Fruit fly (Drosophila melanogaster) whole organism, embryonic: ENCODE measurements around the gene iav.

Source experiments
- Antp ChIP-seq: fragments of 200-800 bp; sonication (Bioruptor generic); optimal IDR thresholded peaks from 3 replicates; lab custom pipeline; 2016; ENCODE audit warnings: missing biosample characterization, missing genetic modification characterization
- Atf-2 ChIP-seq: fragments of 200-800 bp; sonication (Bioruptor generic); optimal IDR thresholded peaks from 2 replicates; lab custom pipeline; 2016; ENCODE audit warnings: missing biosample characterization, missing genetic modification characterization
- B-H2 ChIP-seq: fragments of 200-800 bp; sonication (Bioruptor generic); optimal IDR thresholded peaks from 2 replicates; lab custom pipeline; 2018; ENCODE audit warnings: missing biosample characterization, mild to moderate bottlenecking, missing genetic modification characterization
- Bteb2 ChIP-seq: fragments of 200-800 bp; sonication (Bioruptor generic); optimal IDR thresholded peaks from 2 replicates; lab custom pipeline; 2016; ENCODE audit warnings: missing biosample characterization, missing genetic modification characterization
- CG10366 ChIP-seq: fragments of 200-800 bp; sonication (Bioruptor generic); IDR thresholded peaks from 2 replicates; pipeline ENCODE4 v1.3.6; 2022; ENCODE audit warnings: missing biosample characterization, missing genetic modification characterization
- CG10462 ChIP-seq: fragments of 200-800 bp; sonication (Bioruptor generic); optimal IDR thresholded peaks from 2 replicates; lab custom pipeline; 2016; ENCODE audit warnings: missing biosample characterization, missing genetic modification characterization
- CG13123 ChIP-seq: fragments of 200-800 bp; sonication (Bioruptor generic); optimal IDR thresholded peaks from 2 replicates; lab custom pipeline; 2016; ENCODE audit warnings: missing biosample characterization, missing genetic modification characterization
- CG13287 ChIP-seq: fragments of 200-800 bp; sonication (Bioruptor generic); IDR thresholded peaks from 2 replicates; pipeline ENCODE4 v1.3.6; 2022; ENCODE audit warnings: missing biosample characterization, missing genetic modification characterization; ENCODE audit not compliant: partially characterized antibody
- CG13894 ChIP-seq: fragments of 200-800 bp; sonication (Bioruptor generic); optimal IDR thresholded peaks from 3 replicates; lab custom pipeline; 2018; ENCODE audit warnings: missing biosample characterization, mild to moderate bottlenecking, missing genetic modification characterization, moderate library complexity
- CG15696 ChIP-seq: fragments of 200-800 bp; sonication (Bioruptor generic); optimal IDR thresholded peaks from 2 replicates; lab custom pipeline; 2019; ENCODE audit warnings: missing biosample characterization, mild to moderate bottlenecking, missing genetic modification characterization, moderate library complexity
- CG17361 ChIP-seq: fragments of 200-800 bp; sonication (Bioruptor generic); IDR thresholded peaks from 3 replicates; pipeline ENCODE4 v1.3.6; 2022; ENCODE audit warnings: missing biosample characterization, missing genetic modification characterization
- CG18476 ChIP-seq: fragments of 200-800 bp; sonication (Bioruptor generic); optimal IDR thresholded peaks from 2 replicates; lab custom pipeline; 2016; ENCODE audit warnings: missing biosample characterization, mild to moderate bottlenecking, missing genetic modification characterization
- CG2199 ChIP-seq: fragments of 200-800 bp; sonication (Bioruptor generic); IDR thresholded peaks from 3 replicates; pipeline ENCODE4 v1.3.6; 2022; ENCODE audit warnings: missing biosample characterization, missing genetic modification characterization
- CG30403 ChIP-seq: fragments of 200-800 bp; sonication (Bioruptor generic); optimal IDR thresholded peaks from 3 replicates; lab custom pipeline; 2016; ENCODE audit warnings: missing biosample characterization, missing genetic modification characterization
- CG3726 ChIP-seq: fragments of 200-800 bp; sonication (Bioruptor generic); IDR thresholded peaks from 3 replicates; pipeline ENCODE4, ENCODE4 v1.3.6; 2022; ENCODE audit warnings: missing biosample characterization, missing genetic modification characterization
- CG3847 ChIP-seq: fragments of 200-800 bp; sonication (Bioruptor generic); IDR thresholded peaks from 2 replicates; pipeline ENCODE4 v1.3.6; 2022; ENCODE audit warnings: missing biosample characterization, missing genetic modification characterization
- CG4617 ChIP-seq: fragments of 200-800 bp; sonication (Bioruptor generic); optimal IDR thresholded peaks from 3 replicates; lab custom pipeline; 2016; ENCODE audit warnings: missing biosample characterization, missing genetic modification characterization, borderline replicate concordance
- CG6175 ChIP-seq: fragments of 200-800 bp; sonication (Bioruptor generic); IDR thresholded peaks from 3 replicates; pipeline ENCODE4 v1.3.6; 2022; ENCODE audit warnings: missing biosample characterization, missing genetic modification characterization
- CG6689 ChIP-seq: fragments of 200-800 bp; sonication (Bioruptor generic); IDR thresholded peaks from 2 replicates; pipeline ENCODE4 v1.3.6; 2022; ENCODE audit warnings: missing biosample characterization, missing genetic modification characterization
- CG7928 ChIP-seq: fragments of 200-800 bp; sonication (Bioruptor generic); optimal IDR thresholded peaks from 2 replicates; lab custom pipeline; 2017; ENCODE audit warnings: missing biosample characterization, mild to moderate bottlenecking, missing genetic modification characterization
- CG8359 ChIP-seq: fragments of 200-800 bp; sonication (Bioruptor generic); optimal IDR thresholded peaks from 2 replicates; lab custom pipeline; 2017; ENCODE audit warnings: missing biosample characterization, mild to moderate bottlenecking, missing genetic modification characterization, borderline replicate concordance
- CG9215 ChIP-seq: fragments of 200-800 bp; sonication (Bioruptor generic); IDR thresholded peaks from 2 replicates; pipeline ENCODE4 v1.3.6; 2022; ENCODE audit warnings: missing biosample characterization, missing genetic modification characterization
- CG9727 ChIP-seq: fragments of 200-800 bp; sonication (Bioruptor generic); optimal IDR thresholded peaks from 3 replicates; lab custom pipeline; 2017; ENCODE audit warnings: missing biosample characterization, mild to moderate bottlenecking, missing genetic modification characterization
- CrebB ChIP-seq: fragments of 200-800 bp; sonication (Bioruptor generic); optimal IDR thresholded peaks from 3 replicates; lab custom pipeline; 2018; ENCODE audit warnings: missing biosample characterization, mild to moderate bottlenecking, missing genetic modification characterization
- ERR ChIP-seq: fragments of 200-800 bp; sonication (Bioruptor generic); optimal IDR thresholded peaks from 2 replicates; lab custom pipeline; 2016; ENCODE audit warnings: missing biosample characterization, missing genetic modification characterization
- Eip74EF ChIP-seq, 2 experiments: fragments of 200-800 bp in 1 of 2; fragments of >200 bp in 1 of 2; sonication (Bioruptor generic) in 1 of 2; optimal IDR thresholded peaks; 2 replicates each; lab custom pipeline; 2017 to 2019; ENCODE audit warnings: missing biosample characterization in 2 of 2, missing genetic modification characterization in 2 of 2, mild to moderate bottlenecking in 1 of 2, moderate library complexity in 1 of 2
- Elba2 ChIP-seq: fragments of 200-800 bp; sonication (Bioruptor generic); optimal IDR thresholded peaks from 3 replicates; lab custom pipeline; 2016; ENCODE audit warnings: missing biosample characterization, missing genetic modification characterization
- Fer2 ChIP-seq: fragments of 200-800 bp; sonication (Bioruptor generic); optimal IDR thresholded peaks from 2 replicates; lab custom pipeline; 2018; ENCODE audit warnings: missing biosample characterization, mild to moderate bottlenecking, missing genetic modification characterization, moderate library complexity
- Gug ChIP-seq: fragments of 200-800 bp; sonication (Bioruptor generic); IDR thresholded peaks from 4 replicates; pipeline ENCODE4 v1.3.6; 2022; ENCODE audit warnings: missing biosample characterization, missing genetic modification characterization
- H15 ChIP-seq: fragments of 200-800 bp; sonication (Bioruptor generic); IDR thresholded peaks from 3 replicates; pipeline ENCODE4 v1.3.6; 2022; ENCODE audit warnings: missing biosample characterization, missing genetic modification characterization
- HmgD ChIP-seq: fragments of 200-800 bp; sonication (Bioruptor generic); optimal IDR thresholded peaks from 3 replicates; lab custom pipeline; 2016; ENCODE audit warnings: missing biosample characterization, missing genetic modification characterization
- ac ChIP-seq: fragments of 200-800 bp; sonication (Bioruptor generic); optimal IDR thresholded peaks from 3 replicates; lab custom pipeline; 2017; ENCODE audit warnings: missing biosample characterization, mild to moderate bottlenecking, missing genetic modification characterization
- bab2 ChIP-seq: fragments of 200-800 bp; sonication (Bioruptor generic); optimal IDR thresholded peaks from 2 replicates; lab custom pipeline; 2016; ENCODE audit warnings: missing biosample characterization, missing genetic modification characterization
- cwo ChIP-seq: fragments of 200-800 bp; sonication (Bioruptor generic); optimal IDR thresholded peaks from 3 replicates; lab custom pipeline; 2017; ENCODE audit warnings: missing biosample characterization, missing genetic modification characterization, mild to moderate bottlenecking, moderate library complexity, missing genetic modification reagents
- dm ChIP-seq: fragments of 200-800 bp; sonication (Bioruptor generic); optimal IDR thresholded peaks from 3 replicates; lab custom pipeline; 2016; ENCODE audit warnings: missing biosample characterization, missing genetic modification characterization
- dysf ChIP-seq: fragments of 200-800 bp; sonication (Bioruptor generic); IDR thresholded peaks from 3 replicates; pipeline ENCODE4 v1.3.6; 2022; ENCODE audit warnings: missing biosample characterization, missing genetic modification characterization
- h ChIP-seq: fragments of >200 bp; optimal IDR thresholded peaks from 2 replicates; lab custom pipeline; 2017
- kah ChIP-seq: fragments of 200-800 bp; sonication (Bioruptor generic); optimal IDR thresholded peaks from 2 replicates; lab custom pipeline; 2018; ENCODE audit warnings: missing biosample characterization, mild to moderate bottlenecking, missing genetic modification characterization
- ken ChIP-seq: fragments of 200-800 bp; sonication (Bioruptor generic); IDR thresholded peaks from 3 replicates; pipeline ENCODE4 v1.3.6; 2022; ENCODE audit warnings: missing biosample characterization, missing genetic modification characterization
- kni ChIP-seq: fragments of 200-800 bp; sonication (Bioruptor generic); optimal IDR thresholded peaks from 3 replicates; lab custom pipeline; 2017; ENCODE audit warnings: mild to moderate bottlenecking, missing biosample characterization, missing genetic modification reagents, missing genetic modification characterization
- lmd ChIP-seq: fragments of 200-800 bp; sonication (Bioruptor generic); IDR thresholded peaks from 2 replicates; pipeline ENCODE4 v1.3.6; 2022; ENCODE audit warnings: missing biosample characterization, missing genetic modification characterization
- nom ChIP-seq: fragments of 200-800 bp; sonication (Bioruptor generic); optimal IDR thresholded peaks from 2 replicates; lab custom pipeline; 2017; ENCODE audit warnings: missing biosample characterization, missing genetic modification characterization, mild to moderate bottlenecking, moderate library complexity, missing genetic modification reagents
- pan ChIP-seq, 4 experiments: fragments of >200 bp in 3 of 4; fragments of 200-800 bp in 1 of 4; sonication (Bioruptor generic) in 1 of 4; optimal IDR thresholded peaks in 3 of 4; IDR thresholded peaks in 1 of 4; 2 replicates each; pipeline versions ENCODE4 v1.3.6 to Lab custom; 2017 to 2022; ENCODE audit warnings: missing biosample characterization in 2 of 4, missing genetic modification characterization in 2 of 4, mixed read lengths in 1 of 4
- peb ChIP-seq: fragments of 200-800 bp; sonication (Bioruptor generic); IDR thresholded peaks from 2 replicates; pipeline ENCODE4 v1.3.6; 2022; ENCODE audit warnings: missing biosample characterization, missing genetic modification characterization
- prd ChIP-seq, 3 experiments: fragments of >200 bp in 2 of 3; fragments of 200-800 bp in 1 of 3; sonication (Bioruptor generic) in 1 of 3; optimal IDR thresholded peaks in 2 of 3; IDR thresholded peaks in 1 of 3; 2 replicates in 2 of 3; 3 replicates in 1 of 3; pipeline versions ENCODE4 v1.3.6 to Lab custom; 2017 to 2022; ENCODE audit warnings: missing biosample characterization in 1 of 3, missing genetic modification characterization in 1 of 3
- schlank ChIP-seq: fragments of 200-800 bp; sonication (Bioruptor generic); optimal IDR thresholded peaks from 2 replicates; lab custom pipeline; 2018; ENCODE audit warnings: missing biosample characterization, mild to moderate bottlenecking, missing genetic modification characterization
- tgo ChIP-seq: fragments of 200-800 bp; sonication (Bioruptor generic); IDR thresholded peaks from 3 replicates; pipeline ENCODE4 v1.3.6; 2022; ENCODE audit warnings: missing biosample characterization, missing genetic modification characterization
- tx ChIP-seq: fragments of 200-800 bp; sonication (Bioruptor generic); optimal IDR thresholded peaks from 2 replicates; lab custom pipeline; 2016; ENCODE audit warnings: missing biosample characterization, missing genetic modification characterization
- yki ChIP-seq: fragments of >200 bp; optimal IDR thresholded peaks from 3 replicates; lab custom pipeline; 2018
- zfh1 ChIP-seq: fragments of 200-800 bp; sonication (Bioruptor generic); IDR thresholded peaks from 3 replicates; pipeline ENCODE4 v1.3.6; 2022; ENCODE audit warnings: missing biosample characterization, missing genetic modification characterization

Gene iav

DNA sequence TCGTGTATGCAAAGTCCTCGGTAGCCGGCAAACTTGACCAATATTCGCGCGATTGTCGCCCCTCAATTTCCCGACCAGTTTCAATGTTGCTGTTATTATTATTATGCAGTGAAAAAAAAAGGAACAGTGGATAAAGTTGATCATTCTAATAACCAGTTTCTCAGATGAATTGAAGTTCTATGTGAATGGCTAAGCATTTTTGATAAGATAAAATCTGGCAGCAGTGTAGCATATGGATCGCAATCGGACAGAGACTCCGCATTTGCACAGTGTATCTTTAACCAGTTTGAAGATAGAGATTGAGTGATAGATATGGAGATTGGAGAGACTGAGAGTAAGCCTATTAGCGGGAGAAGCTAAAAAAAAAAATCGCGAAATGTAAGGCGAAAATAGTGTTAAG is 20.4 kb upstream of the iav start (continued):
- TF ChIP-seq cwo (GFP tag; lab: Kevin White, UChicago): peak; percentile 45
- TF ChIP-seq schlank (tag; lab: Kevin White, UChicago): peak; percentile 68
- TF ChIP-seq CG15696 (tag; lab: Kevin White, UChicago): no peak
- peak; percentile 70 for TF ChIP-seq CG6689 (GFP tag; lab: Robert Waterston, UW)
- peak in 1 of 2 experiments; percentile 37 for TF ChIP-seq Eip74EF (GFP tag; optimal IDR thresholded peaks at IDR 0.05; lab: Kevin White, UChicago)
- peak; percentile 40 for TF ChIP-seq Atf-2
- peak; percentile 69 for TF ChIP-seq Antp (GFP tag; lab: Kevin White, UChicago)
- TF ChIP-seq Gug (GFP tag; lab: Robert Waterston, UW): peak; percentile 69; the same call in 2 of the 4 replicates
- no peak for TF ChIP-seq CG2199 (GFP tag; lab: Robert Waterston, UW)
- no peak for TF ChIP-seq nom (GFP tag; lab: Kevin White, UChicago)
- TF ChIP-seq dm (GFP tag; lab: Kevin White, UChicago): peak; percentile 24
- TF ChIP-seq dysf (GFP tag; lab: Robert Waterston, UW): peak; percentile 85
- no peak for TF ChIP-seq CG8359 (GFP tag; lab: Kevin White, UChicago)
- no peak for TF ChIP-seq h (lab: Kevin White, UChicago)
- no peak for TF ChIP-seq prd (optimal IDR thresholded peaks at IDR 0.05; lab: Kevin White, UChicago)
- TF ChIP-seq prd (GFP tag; IDR thresholded peaks at IDR 0.05; lab: Robert Waterston, UW): peak; percentile 82
- no peak for TF ChIP-seq CG10462
- peak; percentile 33 for TF ChIP-seq Fer2 (tag; lab: Kevin White, UChicago)
- peak; percentile 78 for TF ChIP-seq zfh1 (GFP tag; lab: Robert Waterston, UW)
- peak; percentile 68 for TF ChIP-seq CG9215 (GFP tag; lab: Robert Waterston, UW)
- peak; percentile 38 for TF ChIP-seq CrebB
- TF ChIP-seq CG4617 (GFP tag; lab: Kevin White, UChicago): peak; percentile 11
- TF ChIP-seq lmd (GFP tag; lab: Robert Waterston, UW): peak; percentile 82
- no peak for TF ChIP-seq yki
- TF ChIP-seq CG9727 (GFP tag; lab: Kevin White, UChicago): peak; percentile 10
- TF ChIP-seq CG30403 (GFP tag; lab: Kevin White, UChicago): peak; percentile 75
- peak; percentile 47 for TF ChIP-seq CG13894 (tag; lab: Kevin White, UChicago)
- TF ChIP-seq B-H2 (GFP tag; lab: Kevin White, UChicago): no peak
- peak; percentile 72 for TF ChIP-seq tgo (GFP tag; lab: Robert Waterston, UW)
- TF ChIP-seq pan (optimal IDR thresholded peaks at IDR 0.05; lab: Kevin White, UChicago): no peak
- TF ChIP-seq pan (GFP tag; optimal IDR thresholded peaks at IDR 0.05 in 1 of 2, IDR thresholded peaks at IDR 0.05 in 1 of 2): peak in 1 of 2 experiments; percentile 84
- TF ChIP-seq CG17361: 0 out of 3 replicates have a peak, but pooled peaks have one; percentile 44
- no peak for TF ChIP-seq ac (GFP tag; lab: Kevin White, UChicago)
- no peak for TF ChIP-seq Elba2 (GFP tag; lab: Kevin White, UChicago)
- TF ChIP-seq HmgD: peak; percentile 52
- TF ChIP-seq CG13287 (GFP tag; lab: Robert Waterston, UW): no peak
- TF ChIP-seq CG6175 (GFP tag; lab: Robert Waterston, UW): peak; percentile 65; the same call in 2 of the 3 replicates
- TF ChIP-seq CG13123: no peak
- TF ChIP-seq ERR (GFP tag; lab: Kevin White, UChicago): peak; percentile 57
- no peak for TF ChIP-seq CG3726 (GFP tag; lab: Robert Waterston, UW)
- peak; percentile 42 for TF ChIP-seq tx (GFP tag; lab: Kevin White, UChicago)
- no peak for TF ChIP-seq peb
- TF ChIP-seq ken (GFP tag; lab: Robert Waterston, UW): peak; percentile 75; the same call in 2 of the 3 replicates
- peak; percentile 64 for TF ChIP-seq Bteb2 (GFP tag; lab: Kevin White, UChicago)
- TF ChIP-seq CG18476: peak; percentile 3
- TF ChIP-seq CG3847 (GFP tag; lab: Robert Waterston, UW): peak; percentile 70
- TF ChIP-seq kni (GFP tag; lab: Kevin White, UChicago): no peak
- TF ChIP-seq CG7928 (GFP tag; lab: Kevin White, UChicago): no peak
- peak; percentile 78 for TF ChIP-seq CG10366 (GFP tag; lab: Robert Waterston, UW)
- peak; percentile 79 for TF ChIP-seq bab2
- peak; percentile 63 for TF ChIP-seq H15 (GFP tag; lab: Robert Waterston, UW)
- peak; percentile 49 for TF ChIP-seq kah (GFP tag; lab: Kevin White, UChicago)
